Fruit fly (Drosophila melanogaster): ENCODE data around the gene Cdk1.
A peak's percentile ranks its signal among the peaks of the same experiment; 100 is the strongest.

dm6 chr2L:10395642-10396487, 9.8 kb upstream of the Cdk1 start, which contains the start of gene Mdh1:
- TF ChIP-seq insv (optimal IDR thresholded peaks at IDR 0.05) (no peak), ttk (optimal IDR thresholded peaks at IDR 0.05) (no peak), Myc (optimal IDR thresholded peaks at IDR 0.05) (no peak), h (optimal IDR thresholded peaks at IDR 0.05) (no peak), psq (optimal IDR thresholded peaks at IDR 0.05) (peak; percentile 52), Sin3A (optimal IDR thresholded peaks at IDR 0.05) (no peak)

Measured in Kc167 (cell line).